Worm (Caenorhabditis elegans): Measurements from ENCODE around the gene str-209.

- TF ChIP-seq nhr-129 (tag; optimal IDR thresholded peaks at IDR 0.05) = no peak
- TF ChIP-seq ztf-4 (tag; optimal IDR thresholded peaks at IDR 0.05) = no peak
- TF ChIP-seq zag-1 (tag; optimal IDR thresholded peaks at IDR 0.05) = no peak
- TF ChIP-seq nhr-77 (tag; optimal IDR thresholded peaks at IDR 0.05) = no peak
- no peak for TF ChIP-seq lin-39 (tag; optimal IDR thresholded peaks at IDR 0.05)
- no peak for TF ChIP-seq sem-4 (tag; optimal IDR thresholded peaks at IDR 0.05)
- no peak for TF ChIP-seq ztf-11 (tag; optimal IDR thresholded peaks at IDR 0.05)
- TF ChIP-seq mdl-1 (tag; optimal IDR thresholded peaks at IDR 0.05) = no peak
Observed at ce11 chrV:4975140-4975539, 26.4 kb downstream of the str-209 start, which contains the start of gene F26G5.1.
